Worm (Caenorhabditis elegans) whole organism, L1 larva: ENCODE results near the gene sri-67.

Source experiments
- nhr-28 ChIP-seq: fragments of 150-350 bp; optimal IDR thresholded peaks from 2 replicates; lab custom pipeline; 2014; ENCODE audit warnings: missing biosample characterization, missing genetic modification characterization
- nhr-76 ChIP-seq: sonication (generic microtip); optimal IDR thresholded peaks from 2 replicates; lab custom pipeline; 2017; ENCODE audit warnings: missing biosample characterization, missing genetic modification characterization

DNA sequence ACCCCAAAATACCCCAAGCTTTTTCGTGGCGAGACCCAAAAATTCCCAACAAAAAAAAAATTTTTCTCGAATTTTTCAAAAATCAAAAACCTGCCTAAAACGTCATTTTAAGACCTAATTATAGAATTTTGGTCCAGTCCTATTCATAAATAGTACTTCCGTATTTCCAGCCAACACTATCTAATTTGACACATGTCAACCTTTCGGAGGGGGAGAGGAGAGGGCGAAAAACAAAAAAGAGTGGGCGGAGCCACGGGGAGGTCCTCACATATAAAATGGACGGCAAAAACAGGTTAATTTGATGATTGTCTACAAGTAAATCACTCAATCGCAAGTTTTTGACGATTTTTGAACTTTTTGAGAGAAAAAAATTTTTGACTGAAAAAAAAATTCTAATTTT, 49.5 kb downstream of the sri-67 start, which contains the start of gene Y113G7A.16:
- TF ChIP-seq nhr-28 (tag; lab: Kevin White, UChicago) (no peak), nhr-76 (tag; lab: Kevin White, UChicago) (no peak)
